Worm (Caenorhabditis elegans) whole organism, L4 larva: ENCODE results near the gene set-17.
A peak's percentile ranks its signal among the peaks of the same experiment; 100 is the strongest.

Experiments used
- D1046.2 ChIP-seq: fragments of 200-800 bp; sonication (Bioruptor generic); IDR thresholded peaks from 2 replicates; pipeline ENCODE4 v1.3.6; 2022; ENCODE audit warnings: missing genetic modification characterization, missing compliant biosample characterization
- F49E8.2 ChIP-seq: sonication (generic microtip); optimal IDR thresholded peaks from 2 replicates; lab custom pipeline; 2016; ENCODE audit warnings: missing compliant biosample characterization, mild to moderate bottlenecking, missing genetic modification characterization, borderline replicate concordance
- R02D3.7 ChIP-seq: fragments of 150-350 bp; sonication (generic microtip); optimal IDR thresholded peaks from 3 replicates; lab custom pipeline; 2014; ENCODE audit warnings: missing biosample characterization, missing genetic modification characterization
- T20F7.1 ChIP-seq: fragments of 200-800 bp; sonication (Bioruptor generic); optimal IDR thresholded peaks from 2 replicates; lab custom pipeline; 2018; ENCODE audit warnings: mild to moderate bottlenecking, missing genetic modification characterization, missing compliant biosample characterization
- T26A8.4 ChIP-seq: fragments of 200-800 bp; sonication (Bioruptor generic); IDR thresholded peaks from 2 replicates; pipeline ENCODE4 v1.3.6; 2022; ENCODE audit warnings: missing genetic modification characterization, missing compliant biosample characterization
- Y5F2A.4 ChIP-seq: fragments of 200-800 bp; sonication (Bioruptor generic); optimal IDR thresholded peaks from 2 replicates; lab custom pipeline; 2018; ENCODE audit warnings: mild to moderate bottlenecking, missing genetic modification characterization, missing compliant biosample characterization
- Y75B8A.6 ChIP-seq: fragments of 200-800 bp; sonication (Bioruptor generic); IDR thresholded peaks from 2 replicates; pipeline ENCODE4 v1.3.6; 2022; ENCODE audit warnings: missing genetic modification reagents, missing genetic modification characterization, missing compliant biosample characterization
- ZK337.2 ChIP-seq: fragments of 200-800 bp; sonication (Bioruptor generic); IDR thresholded peaks from 2 replicates; pipeline ENCODE4 v1.3.6; 2022; ENCODE audit warnings: missing genetic modification reagents, missing genetic modification characterization, missing compliant biosample characterization
- aha-1 ChIP-seq: fragments of 150-350 bp; peaks from one replicate; lab custom pipeline; 2014; ENCODE audit warnings: missing biosample characterization, missing genetic modification characterization
- ama-1 ChIP-seq: fragments of 150-350 bp; optimal IDR thresholded peaks from 2 replicates; lab custom pipeline; 2014; ENCODE audit warnings: inconsistent platforms, mixed read lengths
- ceh-44 ChIP-seq: fragments of 200-800 bp; sonication (Bioruptor generic); IDR thresholded peaks from 2 replicates; pipeline ENCODE4 v1.3.6; 2022; ENCODE audit warnings: missing genetic modification reagents, missing genetic modification characterization, missing compliant biosample characterization
- ceh-62 ChIP-seq: sonication (generic microtip); optimal IDR thresholded peaks from 2 replicates; lab custom pipeline; 2017; ENCODE audit warnings: missing biosample characterization, missing genetic modification characterization
- daf-12 ChIP-seq: fragments of 150-350 bp; optimal IDR thresholded peaks from 2 replicates; lab custom pipeline; 2014; ENCODE audit warnings: missing biosample characterization, missing genetic modification reagents, missing genetic modification characterization
- daf-16 ChIP-seq, 3 experiments: sonication (generic microtip); optimal IDR thresholded peaks; 2 replicates each; lab custom pipeline; 2016 to 2017; ENCODE audit warnings: missing genetic modification characterization in 3 of 3, missing genetic modification reagents in 3 of 3, mild to moderate bottlenecking in 2 of 3, missing compliant biosample characterization in 2 of 3, missing biosample characterization in 1 of 3, moderate library complexity in 1 of 3
- dmd-6 ChIP-seq: fragments of 200-800 bp; sonication (Bioruptor generic); IDR thresholded peaks from 2 replicates; pipeline ENCODE4 v1.3.6; 2022; ENCODE audit warnings: missing genetic modification reagents, missing genetic modification characterization, missing compliant biosample characterization
- dpl-1 ChIP-seq: fragments of 150-350 bp; optimal IDR thresholded peaks from 2 replicates; lab custom pipeline; 2014; ENCODE audit warnings: missing biosample characterization, missing genetic modification reagents, missing genetic modification characterization
- dve-1 ChIP-seq: sonication (generic microtip); optimal IDR thresholded peaks from 2 replicates; lab custom pipeline; 2017; ENCODE audit warnings: antibody characterized with exemption, mild to moderate bottlenecking, missing genetic modification characterization, missing compliant biosample characterization; ENCODE audit not compliant: insufficient read depth
- hif-1 ChIP-seq, 2 experiments: sonication (generic microtip); optimal IDR thresholded peaks; 2 replicates each; lab custom pipeline; 2016 to 2017; ENCODE audit warnings: missing compliant biosample characterization in 2 of 2, missing genetic modification characterization in 2 of 2, missing genetic modification reagents in 2 of 2, missing genotype in 2 of 2, mild to moderate bottlenecking in 1 of 2
- hlh-11 ChIP-seq: fragments of 200-800 bp; sonication (Bioruptor generic); optimal IDR thresholded peaks from 2 replicates; lab custom pipeline; 2018; ENCODE audit warnings: mild to moderate bottlenecking, missing genetic modification characterization, missing compliant biosample characterization
- hlh-30 ChIP-seq: sonication (generic microtip); optimal IDR thresholded peaks from 2 replicates; lab custom pipeline; 2017; ENCODE audit warnings: antibody characterized with exemption, mild to moderate bottlenecking, missing genetic modification characterization, missing compliant biosample characterization; ENCODE audit not compliant: insufficient read depth
- hmg-1.1 ChIP-seq: fragments of 200-800 bp; sonication (Bioruptor generic); IDR thresholded peaks from 2 replicates; pipeline ENCODE4 v1.3.6; 2022; ENCODE audit warnings: missing genetic modification reagents, missing genetic modification characterization, missing compliant biosample characterization
- lin-15B ChIP-seq: fragments of 150-350 bp; sonication (generic microtip); optimal IDR thresholded peaks from 3 replicates; lab custom pipeline; 2014; ENCODE audit warnings: missing biosample characterization, missing genetic modification characterization
- lin-38 ChIP-seq: fragments of 200-800 bp; sonication (Bioruptor generic); IDR thresholded peaks from 2 replicates; pipeline ENCODE4 v1.3.6; 2022; ENCODE audit warnings: missing genetic modification reagents, missing genetic modification characterization, missing compliant biosample characterization
- lsy-2 ChIP-seq, 2 experiments: fragments of 150-350 bp in 1 of 2; sonication (generic microtip) in 1 of 2; optimal IDR thresholded peaks; 2 replicates each; lab custom pipeline; 2014 to 2017; ENCODE audit warnings: missing biosample characterization in 2 of 2, missing genetic modification characterization in 2 of 2
- madf-5 ChIP-seq, 2 experiments: fragments of 200-800 bp; sonication (Bioruptor generic); IDR thresholded peaks; 2 replicates each; pipeline ENCODE4 v1.3.6; 2022; ENCODE audit warnings: missing compliant biosample characterization in 2 of 2, missing genetic modification characterization in 2 of 2
- mep-1 ChIP-seq: fragments of 150-350 bp; sonication (generic microtip); optimal IDR thresholded peaks from 3 replicates; lab custom pipeline; 2014; ENCODE audit warnings: missing biosample characterization, missing genetic modification characterization
- mes-2 ChIP-seq: sonication (generic microtip); optimal IDR thresholded peaks from 2 replicates; lab custom pipeline; 2016; ENCODE audit warnings: missing genotype, mild to moderate bottlenecking, missing genetic modification characterization, missing compliant biosample characterization; ENCODE audit not compliant: poor library complexity, severe bottlenecking
- mxl-2 ChIP-seq: fragments of 200-800 bp; sonication (Bioruptor generic); conservative IDR thresholded peaks from 2 replicates; pipeline ENCODE4 v1.3.6; 2022; ENCODE audit warnings: missing genetic modification reagents, missing genetic modification characterization, missing compliant biosample characterization
- nhr-111 ChIP-seq: fragments of 200-800 bp; sonication (Bioruptor generic); optimal IDR thresholded peaks from 2 replicates; lab custom pipeline; 2018; ENCODE audit warnings: mild to moderate bottlenecking, missing genetic modification characterization, missing compliant biosample characterization
- nhr-25 ChIP-seq: sonication (generic microtip); optimal IDR thresholded peaks from 2 replicates; lab custom pipeline; 2017; ENCODE audit warnings: missing genetic modification characterization, mild to moderate bottlenecking, missing compliant biosample characterization, antibody characterized with exemption, moderate library complexity, borderline replicate concordance; ENCODE audit not compliant: insufficient read depth
- nhr-28 ChIP-seq: fragments of 150-350 bp; optimal IDR thresholded peaks from 2 replicates; lab custom pipeline; 2014; ENCODE audit warnings: missing biosample characterization, missing genetic modification characterization
- nhr-42 ChIP-seq: fragments of 200-800 bp; sonication (Bioruptor generic); IDR thresholded peaks from 2 replicates; pipeline ENCODE4 v1.3.6; 2022; ENCODE audit warnings: missing genetic modification characterization, missing compliant biosample characterization
- nhr-77 ChIP-seq: fragments of 150-350 bp; optimal IDR thresholded peaks from 2 replicates; lab custom pipeline; 2014; ENCODE audit warnings: missing biosample characterization, missing genetic modification characterization
- php-3 ChIP-seq: fragments of 200-800 bp; sonication (Bioruptor generic); IDR thresholded peaks from 2 replicates; pipeline ENCODE4 v1.3.6; 2022; ENCODE audit warnings: missing genetic modification reagents, missing genetic modification characterization, missing compliant biosample characterization
- pqm-1 ChIP-seq: sonication (generic microtip); optimal IDR thresholded peaks from 2 replicates; lab custom pipeline; 2017; ENCODE audit warnings: missing biosample characterization, missing genetic modification characterization
- snpc-1.2 ChIP-seq: fragments of 200-800 bp; sonication (Bioruptor generic); IDR thresholded peaks from 2 replicates; pipeline ENCODE4 v1.3.6; 2022; ENCODE audit warnings: missing genetic modification reagents, missing genetic modification characterization, missing compliant biosample characterization
- spr-1 ChIP-seq: sonication (generic microtip); optimal IDR thresholded peaks from 2 replicates; lab custom pipeline; 2016; ENCODE audit warnings: mild to moderate bottlenecking, missing genetic modification characterization, missing compliant biosample characterization
- tag-97 ChIP-seq: fragments of 200-800 bp; sonication (Bioruptor generic); IDR thresholded peaks from 2 replicates; pipeline ENCODE4 v1.3.6; 2022; ENCODE audit warnings: missing genetic modification characterization, missing compliant biosample characterization

set-17 gene

ce11 chrII:8929771-8930170 lies 10.5 kb downstream of the set-17 start, which contains the start of gene mrpl-50 (continued):
- no peak for TF ChIP-seq mxl-2 (GFP tag; lab: Robert Waterston, UW)
- TF ChIP-seq daf-16 (GFP tag; optimal IDR thresholded peaks at IDR 0.05; lab: Kevin White, UChicago) = peak in 1 of 2 experiments; percentile 8
- peak; percentile 23 for TF ChIP-seq daf-16 (tag; optimal IDR thresholded peaks at IDR 0.05; lab: Kevin White, UChicago)
- no peak for TF ChIP-seq daf-12 (tag; lab: Kevin White, UChicago)
- TF ChIP-seq nhr-77 (tag; lab: Kevin White, UChicago) = no peak
- no peak for TF ChIP-seq spr-1 (tag; lab: Kevin White, UChicago)
- TF ChIP-seq snpc-1.2 (GFP tag; lab: Robert Waterston, UW) = peak; percentile 31; the same call in 1 of the 2 replicates
- TF ChIP-seq mep-1 (tag; lab: Kevin White, UChicago) = no peak
- no peak for TF ChIP-seq madf-5 (GFP tag; IDR thresholded peaks at IDR 0.05; lab: Robert Waterston, UW)
- TF ChIP-seq nhr-28 (tag; lab: Kevin White, UChicago) = no peak
- TF ChIP-seq Y75B8A.6 = no peak
- no peak for TF ChIP-seq nhr-25
- no peak for TF ChIP-seq R02D3.7 (tag; lab: Kevin White, UChicago)
- TF ChIP-seq F49E8.2 (tag; lab: Kevin White, UChicago) = peak; percentile 13
- TF ChIP-seq lin-15B (tag; lab: Kevin White, UChicago) = no peak
- peak; percentile 17 for TF ChIP-seq Y5F2A.4
- no peak for TF ChIP-seq ZK337.2 (GFP tag; lab: Robert Waterston, UW)
- TF ChIP-seq T26A8.4 (GFP tag; lab: Robert Waterston, UW) = peak; percentile 59; the same call in 1 of the 2 replicates
- TF ChIP-seq nhr-42 (GFP tag; lab: Robert Waterston, UW) = no peak
- no peak for TF ChIP-seq D1046.2

- TF ChIP-seq mep-1 (tag; lab: Kevin White, UChicago) (peak; percentile 54), ceh-62 (tag; lab: Kevin White, UChicago) (no peak), tag-97 (GFP tag; lab: Robert Waterston, UW) (no peak), lsy-2 (tag; optimal IDR thresholded peaks at IDR 0.05; lab: Kevin White, UChicago) (peak in 1 of 2 experiments; percentile 66), hif-1 (tag; optimal IDR thresholded peaks at IDR 0.05; lab: Kevin White, UChicago) (peak in 1 of 2 experiments; percentile 54), dve-1 (tag; lab: Kevin White, UChicago) (peak; percentile 9), lin-38 (GFP tag; lab: Robert Waterston, UW) (peak; percentile 89), ama-1 (lab: Kevin White, UChicago) (peak; percentile 10), dpl-1 (GFP tag; lab: Kevin White, UChicago) (peak; percentile 42), ceh-44 (GFP tag; lab: Robert Waterston, UW) (0 out of 2 replicates have a peak, but pooled peaks have one; percentile 9), hlh-30 (peak; percentile 16), hmg-1.1 (GFP tag; lab: Robert Waterston, UW) (peak; percentile 51; the same call in 1 of the 2 replicates), mes-2 (peak; percentile 89), spr-1 (tag; lab: Kevin White, UChicago) (no peak)
Observed at ce11 chrII:8927253-8927791, 13.0 kb downstream of the set-17 start, which contains the start of gene cct-2. Gene cct-2 (plus strand): TSS chrII:8927741.

- no peak for TF ChIP-seq madf-5 (GFP tag; IDR thresholded peaks at IDR 0.05; lab: Robert Waterston, UW)
- peak; percentile 37 for TF ChIP-seq dve-1 (tag; lab: Kevin White, UChicago)
- no peak for TF ChIP-seq T20F7.1
- TF ChIP-seq nhr-28 (tag; lab: Kevin White, UChicago) = peak; percentile 63
- no peak for TF ChIP-seq D1046.2
- peak; percentile 19 for TF ChIP-seq aha-1
Observed at ce11 chrII:8926451-8926850, 13.8 kb downstream of the set-17 start, which contains the start of gene B0457.2. Gene B0457.2 (minus strand): TSS chrII:8926551.

- TF ChIP-seq dmd-6 (GFP tag; lab: Robert Waterston, UW) (peak; percentile 46; the same call in 1 of the 2 replicates), nhr-28 (tag; lab: Kevin White, UChicago) (peak; percentile 32), hlh-11 (tag; lab: Kevin White, UChicago) (peak; percentile 16), nhr-111 (GFP tag; lab: Kevin White, UChicago) (no peak), daf-16 (GFP tag; optimal IDR thresholded peaks at IDR 0.05; lab: Kevin White, UChicago) (no peak), daf-16 (tag; optimal IDR thresholded peaks at IDR 0.05; lab: Kevin White, UChicago) (peak; percentile 76), pqm-1 (tag; lab: Kevin White, UChicago) (peak; percentile 64), php-3 (GFP tag; lab: Robert Waterston, UW) (no peak), R02D3.7 (tag; lab: Kevin White, UChicago) (no peak)
Observed at ce11 chrII:8923187-8923586, 17.1 kb downstream of the set-17 start.
